Fruit fly (Drosophila melanogaster) whole organism, wandering third instar larva: ENCODE results near the gene Nup205.

Source experiments
- GATAd ChIP-seq: sonication (Bioruptor generic); optimal IDR thresholded peaks from 2 replicates; lab custom pipeline; 2016; ENCODE audit warnings: missing biosample characterization, missing genetic modification characterization
- Hr83 ChIP-seq: fragments of 200-300 bp; sonication (Bioruptor generic); optimal IDR thresholded peaks from 2 replicates; lab custom pipeline; 2016; ENCODE audit warnings: missing biosample characterization, mild to moderate bottlenecking, missing genetic modification characterization, moderate library complexity; ENCODE audit not compliant: poor library complexity, severe bottlenecking
- Vsx2 ChIP-seq: fragments of 200-300, 225-300 bp; sonication (Bioruptor generic); optimal IDR thresholded peaks from 2 replicates; lab custom pipeline; 2018; ENCODE audit warnings: missing biosample characterization, missing genetic modification characterization; ENCODE audit not compliant: partially characterized antibody
- brk ChIP-seq: fragments of 200-800 bp; sonication (Bioruptor generic); optimal IDR thresholded peaks from 2 replicates; lab custom pipeline; 2016; ENCODE audit warnings: missing biosample characterization, mild to moderate bottlenecking, missing genetic modification characterization
- dl ChIP-seq, 2 experiments: fragments of 175-275, 200-275 bp in 1 of 2; fragments of 200-275 bp in 1 of 2; sonication (Bioruptor generic); optimal IDR thresholded peaks; lab custom pipeline; 2018; ENCODE audit warnings: mild to moderate bottlenecking in 2 of 2, missing biosample characterization in 2 of 2, missing genetic modification characterization in 2 of 2, moderate library complexity in 2 of 2; ENCODE audit not compliant: partially characterized antibody in 2 of 2, insufficient read depth in 1 of 2
- h ChIP-seq: fragments of 200-800 bp; sonication (Bioruptor generic); optimal IDR thresholded peaks from 3 replicates; lab custom pipeline; 2016; ENCODE audit warnings: missing biosample characterization, mild to moderate bottlenecking, missing genetic modification characterization
- jim ChIP-seq: fragments of 175-275, 200-325 bp; sonication (Bioruptor generic); optimal IDR thresholded peaks from 2 replicates; lab custom pipeline; 2016; ENCODE audit warnings: missing biosample characterization, mild to moderate bottlenecking, missing genetic modification characterization
- psq ChIP-seq: fragments of 200-800 bp; sonication (Bioruptor generic); optimal IDR thresholded peaks from 3 replicates; lab custom pipeline; 2017; ENCODE audit warnings: missing biosample characterization, mild to moderate bottlenecking, missing genetic modification characterization, moderate library complexity
- sv ChIP-seq: fragments of 200-800 bp; sonication (Bioruptor generic); optimal IDR thresholded peaks from 3 replicates; lab custom pipeline; 2016; ENCODE audit warnings: missing biosample characterization, missing genetic modification characterization
- tai ChIP-seq: sonication (Bioruptor generic); optimal IDR thresholded peaks from 2 replicates; lab custom pipeline; 2016; ENCODE audit warnings: missing biosample characterization, missing genetic modification characterization

dm6 chrX:19886936-19887934 lies 35.2 kb downstream of the Nup205 start:
- TF ChIP-seq dl (GFP tag; optimal IDR thresholded peaks at IDR 0.05; lab: Kevin White, UChicago; ENCODE audit: insufficient read depth in 1 of 2, partially characterized antibody in 2 of 2), result peak in 1 of 2 experiments; percentile 68
- TF ChIP-seq jim, result peak; percentile 73
- TF ChIP-seq brk (GFP tag; lab: Kevin White, UChicago), result peak; percentile 29
- no peak for TF ChIP-seq sv (GFP tag; lab: Kevin White, UChicago)
- no peak for TF ChIP-seq tai
- no peak for TF ChIP-seq Vsx2 (GFP tag; lab: Kevin White, UChicago)
- no peak for TF ChIP-seq Hr83
- TF ChIP-seq psq (GFP tag; lab: Kevin White, UChicago), result peak; percentile 36
- no peak for TF ChIP-seq GATAd (GFP tag; lab: Kevin White, UChicago)
- TF ChIP-seq h (GFP tag; lab: Kevin White, UChicago), result peak; percentile 46
